Worm (Caenorhabditis elegans) whole organism, midembryonic: ENCODE data around the gene nhr-143.

Source experiments
- T22C8.4 ChIP-seq: fragments of 200-800 bp; sonication (Bioruptor generic); IDR thresholded peaks from 2 replicates; pipeline ENCODE4 v1.3.6; 2022; ENCODE audit warnings: missing genetic modification characterization, missing compliant biosample characterization
- cog-1 ChIP-seq: sonication (generic microtip); optimal IDR thresholded peaks from 2 replicates; lab custom pipeline; 2016; ENCODE audit warnings: missing genetic modification characterization, missing compliant biosample characterization
- flt-1 ChIP-seq: fragments of 200-800 bp; sonication (Bioruptor generic); IDR thresholded peaks from 2 replicates; pipeline ENCODE4 v1.3.6; 2022; ENCODE audit warnings: missing genetic modification characterization, missing compliant biosample characterization
- med-1 ChIP-seq: sonication (generic microtip); optimal IDR thresholded peaks from 2 replicates; lab custom pipeline; 2017; ENCODE audit warnings: missing genetic modification characterization, mild to moderate bottlenecking, missing compliant biosample characterization, antibody characterized with exemption, missing genetic modification reagents; ENCODE audit not compliant: insufficient read depth
- tab-1 ChIP-seq: fragments of 200-800 bp; sonication (Bioruptor generic); IDR thresholded peaks from 2 replicates; pipeline ENCODE4 v1.3.6; 2022; ENCODE audit warnings: missing genetic modification characterization, missing compliant biosample characterization
- ztf-23 ChIP-seq: fragments of 200-800 bp; sonication (Bioruptor generic); IDR thresholded peaks from 2 replicates; pipeline ENCODE4 v1.3.6; 2022; ENCODE audit warnings: missing genetic modification reagents, missing genetic modification characterization, missing compliant biosample characterization
- ztf-29 ChIP-seq: fragments of 200-800 bp; sonication (Bioruptor generic); IDR thresholded peaks from 2 replicates; pipeline ENCODE4 v1.3.6; 2022; ENCODE audit warnings: missing genetic modification reagents, missing genetic modification characterization, missing compliant biosample characterization

DNA sequence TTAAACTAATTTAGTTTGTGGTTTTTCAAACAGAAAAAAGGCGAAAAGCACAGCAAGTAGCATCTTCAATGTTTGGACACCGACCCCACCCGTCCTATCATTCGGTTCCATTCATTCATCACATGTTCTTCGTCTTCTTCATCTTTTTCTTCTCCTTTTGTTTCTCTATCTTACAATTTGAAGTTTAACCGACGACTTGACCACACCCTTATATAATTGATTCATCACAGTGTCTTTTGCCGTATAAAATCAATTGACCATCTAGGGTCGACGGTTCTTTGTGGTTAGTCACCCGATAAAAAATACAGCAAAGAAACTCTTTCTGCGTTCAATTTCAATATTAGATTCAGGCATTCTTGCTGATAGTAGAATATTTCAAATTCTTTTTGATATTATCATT lies 39.6 kb downstream of the nhr-143 start:
- no peak for TF ChIP-seq T22C8.4
- no peak for TF ChIP-seq cog-1
- TF ChIP-seq flt-1 (GFP tag; lab: Robert Waterston, UW): no peak
- TF ChIP-seq med-1 (GFP tag; lab: Kevin White, UChicago): no peak
- no peak for TF ChIP-seq tab-1 (GFP tag; lab: Robert Waterston, UW)
- no peak for TF ChIP-seq ztf-23
- no peak for TF ChIP-seq ztf-29
